Worm (Caenorhabditis elegans) whole organism, dauer: ENCODE measurements around the gene F38B7.3.
"Not testable (repeated sequence)": the region's sequence is repeated elsewhere in the genome, so short reads cannot be mapped to it uniquely, and the experiment has no call there.

Experiments used
- unc-62 ChIP-seq: sonication (generic microtip); optimal IDR thresholded peaks from 2 replicates; lab custom pipeline; 2017; ENCODE audit warnings: missing biosample characterization, missing genetic modification reagents, missing genetic modification characterization

F38B7.3 gene

DNA sequence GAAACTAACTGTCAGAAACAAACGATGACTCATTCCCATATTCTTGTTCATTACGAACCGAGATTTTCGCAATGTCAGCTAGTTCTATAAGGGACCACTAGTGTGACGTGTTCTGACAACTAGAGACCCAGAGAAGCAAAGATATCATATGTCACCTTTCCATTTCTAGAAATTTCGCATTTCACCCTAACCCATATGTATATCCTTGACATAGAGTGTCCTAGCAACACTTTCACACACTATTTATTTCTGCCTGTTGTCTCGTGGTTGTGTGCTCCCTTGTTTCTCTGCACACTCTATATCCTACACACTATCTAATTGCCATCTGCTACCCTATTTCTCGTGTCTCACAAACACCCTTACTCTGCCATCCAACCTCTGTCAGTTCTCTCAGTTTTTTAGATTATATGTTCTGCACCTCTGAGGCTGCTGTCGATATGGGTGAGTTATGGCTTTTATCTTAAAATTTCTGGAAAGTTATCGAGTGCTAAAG, at the start of gene F38B7.3, which contains the start of gene F38B7.17:
F38B7.3 (plus strand) TSS at position 194 of the 493 bp plus-strand sequence.
F38B7.17 (minus strand) TSS at position 51 of the 493 bp plus-strand sequence.
- no peak for TF ChIP-seq unc-62 (GFP tag; lab: Kevin White, UChicago)

DNA sequence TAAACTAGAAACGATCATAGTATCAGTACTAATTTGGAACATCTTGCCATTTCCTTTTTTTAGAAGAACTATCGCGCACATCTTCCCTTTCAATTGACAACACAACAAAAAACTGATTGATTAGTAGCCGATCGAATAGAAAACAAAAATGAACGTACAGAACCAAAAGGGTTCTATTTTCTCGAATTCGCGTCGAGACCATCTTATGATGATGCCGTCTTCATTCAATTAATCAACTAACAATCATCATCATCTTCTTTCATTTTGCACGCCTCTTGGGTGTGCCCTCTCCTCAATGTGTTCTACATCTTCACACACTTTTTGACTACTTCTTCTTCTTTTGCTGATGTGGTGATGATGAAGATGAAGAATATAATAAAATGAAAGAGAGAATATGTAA, 49.1 kb upstream of the F38B7.3 start:
- no peak for TF ChIP-seq unc-62 (GFP tag; lab: Kevin White, UChicago)

DNA sequence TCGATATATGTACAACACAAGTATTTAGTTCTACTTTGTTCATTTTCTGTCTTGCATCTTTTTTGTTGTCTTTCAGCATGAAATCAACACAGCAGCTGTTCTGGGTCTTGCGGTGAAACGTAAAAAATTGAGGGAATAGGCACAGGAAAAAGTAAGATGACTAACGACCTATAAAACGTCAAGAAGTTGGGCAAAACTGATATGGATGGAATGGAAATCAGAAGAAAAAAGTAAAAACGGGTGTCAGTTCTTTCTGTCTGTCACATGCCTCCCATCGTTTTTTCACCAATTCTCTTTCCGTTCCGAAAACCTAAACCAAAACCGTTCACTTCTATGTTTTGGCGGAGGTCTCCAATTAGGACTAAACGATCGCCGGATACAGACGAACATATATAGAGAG, 47.9 kb upstream of the F38B7.3 start:
- no peak for TF ChIP-seq unc-62 (GFP tag; lab: Kevin White, UChicago)

DNA sequence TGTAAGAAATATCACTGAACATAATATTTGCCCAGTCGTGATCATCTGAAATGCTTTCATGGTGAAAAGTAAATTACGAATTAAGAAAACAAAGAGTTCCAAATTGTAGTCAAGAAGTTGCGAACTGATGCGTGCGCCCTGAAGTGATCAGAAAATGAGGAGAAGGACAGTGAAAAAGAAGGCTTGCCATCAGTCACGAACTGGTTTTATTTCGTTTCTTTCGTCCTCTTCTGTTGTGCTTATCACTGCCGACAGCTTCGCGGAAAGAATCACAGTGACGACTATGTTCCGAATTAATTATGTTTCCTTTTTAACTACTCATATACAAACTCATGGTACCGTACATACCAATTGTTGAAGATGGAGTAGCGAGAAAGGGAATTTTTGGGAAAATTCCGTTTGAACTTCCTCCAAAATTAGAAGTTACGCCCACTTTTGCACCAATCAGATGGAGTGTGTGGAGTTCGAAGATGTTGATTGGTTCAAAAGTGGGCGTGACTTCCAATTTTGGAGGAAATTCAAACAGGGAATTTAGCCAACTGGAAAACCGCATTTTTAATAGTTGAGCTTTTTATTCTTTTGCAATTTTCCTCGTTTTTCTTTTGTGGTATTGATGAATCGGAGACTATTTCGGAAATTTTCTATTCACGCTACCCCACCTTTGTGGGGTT, 45.7 kb upstream of the F38B7.3 start, which contains the start of gene C55A6.12:
C55A6.12 (minus strand) TSS at position 51 of the 671 bp plus-strand sequence.
- no peak for TF ChIP-seq unc-62 (GFP tag; lab: Kevin White, UChicago)

DNA sequence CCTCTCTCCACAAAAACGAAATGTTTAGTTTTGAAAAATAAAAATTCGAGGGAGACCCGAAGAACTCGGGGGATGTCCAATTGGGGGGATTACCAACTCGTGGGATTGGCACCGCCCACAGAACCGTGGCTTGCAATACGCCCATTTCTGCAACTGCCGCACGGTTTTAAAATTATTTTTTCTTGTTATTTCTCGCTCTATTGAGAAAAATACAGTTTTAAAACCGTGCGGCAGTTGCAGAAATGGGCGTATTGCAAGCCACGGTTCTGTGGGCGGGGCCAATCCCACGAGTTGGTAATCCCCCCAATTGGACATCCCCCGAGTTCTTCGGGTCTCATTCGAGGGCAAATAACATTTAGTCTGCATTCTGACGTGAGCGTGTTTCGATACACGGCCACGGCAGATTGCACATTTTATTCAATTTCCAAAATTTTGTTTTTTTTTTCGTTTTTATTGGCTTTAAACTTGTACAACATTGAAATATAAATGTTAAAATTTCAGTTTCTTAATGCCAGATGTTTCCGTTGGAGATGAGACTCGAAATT, 44.0 kb upstream of the F38B7.3 start, which contains the start of the genes C55A6.1 and C55A6.10:
C55A6.1 (minus strand) TSS at position 116 of the 545 bp plus-strand sequence.
C55A6.10 (plus strand) TSS at position 495 of the 545 bp plus-strand sequence.
- TF ChIP-seq unc-62 (GFP tag; lab: Kevin White, UChicago): not testable (repeated sequence)

DNA sequence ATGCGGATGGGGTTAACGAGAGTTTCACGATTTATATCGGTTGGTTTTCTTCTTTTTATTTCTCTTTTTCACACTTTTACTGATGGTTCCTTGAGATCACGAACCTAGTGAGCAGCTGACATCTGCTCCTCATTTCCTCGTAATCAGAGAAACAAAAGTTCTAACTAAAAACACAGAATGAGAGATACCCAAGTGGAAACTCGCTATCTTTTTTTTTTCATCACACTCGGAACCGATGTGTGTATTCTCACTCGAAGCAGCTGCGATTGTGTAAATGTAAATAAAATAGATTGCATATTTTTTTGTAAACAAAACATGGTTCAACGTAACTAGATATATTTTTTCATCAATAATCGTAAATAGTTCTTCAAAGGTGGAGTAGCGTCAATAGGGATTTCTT, 42.6 kb upstream of the F38B7.3 start:
- no peak for TF ChIP-seq unc-62 (GFP tag; lab: Kevin White, UChicago)

DNA sequence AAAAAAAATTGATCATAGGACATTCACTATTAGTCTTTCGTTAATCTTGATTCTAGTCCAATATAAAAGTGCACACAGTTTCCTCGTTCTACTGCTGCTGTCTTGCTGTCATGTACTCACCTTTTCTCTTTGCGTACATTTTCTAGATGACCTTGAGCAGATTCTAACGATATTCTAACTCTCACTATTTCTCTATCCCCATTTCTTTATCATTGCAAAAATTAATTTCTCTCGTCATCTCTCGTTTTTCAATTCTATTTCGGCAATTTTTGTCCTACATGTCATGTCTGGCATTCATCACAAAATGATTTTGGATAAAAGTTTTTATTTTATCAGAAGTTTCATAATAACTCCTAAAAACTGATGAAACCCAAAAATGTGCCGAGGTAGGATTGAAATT, 40.1 kb upstream of the F38B7.3 start, which contains the start of gene ttll-5:
ttll-5 (plus strand) TSS at position 288 of the 400 bp plus-strand sequence.
- no peak for TF ChIP-seq unc-62 (GFP tag; lab: Kevin White, UChicago)

DNA sequence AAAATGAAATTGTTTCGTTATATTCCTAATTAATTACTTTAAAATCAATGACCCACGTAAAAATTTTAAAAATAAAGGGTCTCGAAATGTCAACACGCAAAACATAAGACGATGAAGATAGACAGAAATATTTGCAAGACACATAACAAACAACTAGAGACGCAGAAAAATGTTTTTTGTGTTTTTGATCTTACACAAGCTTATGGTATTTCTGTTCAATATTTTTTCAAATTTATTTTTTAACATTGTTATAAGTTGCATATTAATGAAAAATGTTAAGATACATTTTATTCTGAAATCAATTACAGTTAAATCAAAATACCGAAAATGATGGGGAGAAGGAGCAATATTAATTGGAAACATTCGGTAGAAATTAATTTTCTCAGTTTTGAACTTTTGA, 35.5 kb upstream of the F38B7.3 start, which contains the start of gene C55A6.3:
C55A6.3 (minus strand) TSS at position 101 of the 400 bp plus-strand sequence.
- no peak for TF ChIP-seq unc-62 (GFP tag; lab: Kevin White, UChicago)

DNA sequence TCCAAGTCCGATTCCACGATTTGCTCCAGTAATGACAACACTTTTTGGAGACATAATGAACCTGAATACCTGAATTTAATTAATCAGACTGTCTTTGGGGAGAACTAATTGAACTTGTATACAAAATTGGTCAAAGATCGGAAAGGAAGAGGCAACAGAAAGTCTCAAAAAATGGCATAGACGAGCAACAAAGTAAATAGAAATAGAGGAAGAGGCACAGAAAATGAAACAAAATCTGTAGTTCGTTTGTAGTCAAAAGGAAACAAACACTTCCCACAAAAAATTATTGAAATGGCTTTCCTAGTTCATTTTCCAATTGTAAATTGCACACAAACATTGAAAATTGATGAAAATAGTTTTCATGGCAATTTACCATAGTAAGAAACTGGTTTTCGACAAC, 34.2 kb upstream of the F38B7.3 start, which contains the start of gene C55A6.6:
C55A6.6 (minus strand) TSS at position 61 of the 400 bp plus-strand sequence.
- TF ChIP-seq unc-62 (GFP tag; lab: Kevin White, UChicago): no peak

DNA sequence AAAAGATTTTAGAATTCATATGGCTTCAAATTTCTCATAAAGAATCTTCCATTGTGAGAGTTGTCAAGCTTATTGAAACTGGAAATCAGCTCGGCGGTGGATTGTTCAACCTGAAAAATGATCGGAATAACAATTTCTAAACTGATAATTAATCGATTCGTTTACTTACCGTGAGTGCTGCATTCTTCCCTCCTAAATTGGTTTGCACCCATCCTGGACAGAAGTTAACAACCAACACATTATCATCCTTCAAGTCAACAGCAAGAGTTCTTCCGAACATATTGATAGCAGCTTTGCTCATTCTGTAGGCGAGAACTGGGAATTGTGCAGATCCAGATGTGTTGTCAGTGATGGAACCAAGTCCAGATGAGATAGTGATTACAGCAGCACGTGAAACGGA, 33.8 kb upstream of the F38B7.3 start:
- TF ChIP-seq unc-62 (GFP tag; lab: Kevin White, UChicago): no peak

DNA sequence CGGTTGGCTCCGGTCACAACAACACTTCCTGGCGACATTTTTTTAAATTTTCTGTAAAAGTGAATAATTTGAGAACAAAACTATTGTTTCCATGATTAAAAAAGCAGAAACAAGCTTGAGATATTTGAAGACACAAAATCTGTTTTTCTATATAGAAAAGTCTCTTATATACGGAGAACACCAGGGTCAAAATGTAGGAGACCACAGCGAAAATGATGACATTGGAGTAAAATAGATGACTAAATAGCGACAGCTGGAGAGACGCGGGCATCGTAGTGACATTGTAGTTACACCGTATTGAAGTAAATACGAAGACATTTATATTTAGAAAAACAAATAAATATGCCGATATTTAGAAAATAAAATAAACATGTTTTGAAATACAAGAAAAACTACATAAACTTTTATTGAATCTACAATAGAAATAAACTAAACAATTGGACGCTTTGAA, 32.7 kb upstream of the F38B7.3 start, which contains the start of gene sdz-8:
sdz-8 (minus strand) TSS at position 51 of the 451 bp plus-strand sequence.
- no peak for TF ChIP-seq unc-62 (GFP tag; lab: Kevin White, UChicago)

DNA sequence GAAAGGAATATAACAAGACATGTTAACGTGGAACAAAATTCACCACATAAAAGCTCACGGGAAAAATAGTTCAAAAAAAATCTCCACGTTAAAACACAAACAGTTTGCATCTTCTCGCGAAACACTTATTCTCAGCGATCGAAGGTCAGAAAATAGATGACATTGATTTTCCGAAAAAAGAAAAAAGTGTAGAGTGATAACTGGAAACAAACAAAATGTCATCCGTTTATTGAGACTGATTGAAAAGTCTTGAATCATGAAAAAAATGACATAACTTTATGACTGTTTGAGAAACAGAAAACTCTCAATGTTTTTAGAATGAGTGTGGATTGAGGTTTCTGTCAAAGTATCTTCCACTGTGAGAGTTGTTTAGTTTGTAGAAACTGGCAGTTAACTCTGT, 31.1 kb upstream of the F38B7.3 start, which contains the start of gene C55A6.4:
C55A6.4 (minus strand) TSS at position 101 of the 400 bp plus-strand sequence.
- no peak for TF ChIP-seq unc-62 (GFP tag; lab: Kevin White, UChicago)

DNA sequence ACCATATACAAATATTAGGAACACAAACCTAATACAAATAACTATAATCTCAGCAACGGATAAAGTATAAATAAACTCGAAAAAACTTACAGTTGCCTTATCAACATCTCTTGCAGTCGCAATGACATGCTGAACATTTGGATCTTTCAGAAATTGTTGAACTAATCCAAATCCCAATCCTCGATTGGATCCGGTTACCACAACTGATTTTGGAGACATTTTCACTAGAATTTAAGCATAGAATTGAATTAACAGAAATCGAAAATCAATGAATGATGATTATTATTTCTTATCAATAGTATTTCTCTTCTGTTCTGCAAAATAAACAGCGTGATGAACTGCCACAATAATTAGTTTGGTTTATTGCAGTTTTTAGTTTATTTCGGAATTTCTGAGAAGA, 28.7 kb upstream of the F38B7.3 start, which contains the start of the genes C55A6.11 and C55A6.7:
C55A6.11 (plus strand) TSS at position 301 of the 400 bp plus-strand sequence.
C55A6.7 (minus strand) TSS at position 316 of the 400 bp plus-strand sequence.
- no peak for TF ChIP-seq unc-62 (GFP tag; lab: Kevin White, UChicago)

DNA sequence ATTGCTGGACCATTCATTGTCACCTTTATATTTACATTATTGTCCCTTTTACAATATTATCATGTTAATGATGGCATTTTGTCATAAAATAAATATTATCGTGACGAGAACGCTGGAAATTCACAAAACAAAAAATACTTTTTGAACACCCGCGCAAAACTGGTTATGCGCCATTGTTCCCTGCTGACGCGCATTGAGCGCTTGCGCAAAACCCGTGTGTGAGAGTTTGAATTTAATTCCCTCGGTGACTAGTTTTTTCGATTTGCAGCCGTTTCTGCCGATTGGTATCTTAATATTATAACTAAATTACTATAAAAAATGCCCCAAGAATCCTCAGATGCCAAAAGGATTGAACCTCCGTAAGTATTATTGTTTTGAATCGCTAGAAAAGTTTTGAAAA, 27.5 kb upstream of the F38B7.3 start, which contains the start of gene pafo-1:
pafo-1 (plus strand) TSS at position 256 of the 400 bp plus-strand sequence.
- no peak for TF ChIP-seq unc-62 (GFP tag; lab: Kevin White, UChicago)

DNA sequence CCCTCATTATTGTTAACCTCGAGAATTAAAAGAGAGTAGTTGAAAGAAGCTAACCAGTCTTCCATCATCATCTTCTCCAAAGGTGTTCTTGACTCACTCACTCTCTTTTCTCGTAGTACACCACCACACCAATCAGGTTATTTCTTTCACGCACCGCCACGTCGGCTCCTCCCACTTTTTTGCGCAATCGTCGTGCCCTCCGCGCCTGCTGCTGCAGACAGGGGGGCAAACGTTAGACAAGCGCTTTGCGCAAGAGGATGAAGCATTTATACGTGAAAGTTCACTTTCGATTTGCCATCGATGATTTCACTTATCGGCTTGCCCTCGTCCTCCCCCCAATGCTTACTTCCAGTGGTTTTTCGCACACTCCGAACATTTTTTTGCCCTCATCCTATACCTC, 23.6 kb upstream of the F38B7.3 start:
- TF ChIP-seq unc-62 (GFP tag; lab: Kevin White, UChicago): no peak
